Fruit fly (Drosophila melanogaster) whole organism, prepupa: ENCODE results near the gene spok.

Source experiments
- cyc ChIP-seq: fragments of 200-800 bp; sonication (Bioruptor generic); optimal IDR thresholded peaks from 3 replicates; lab custom pipeline; 2016; ENCODE audit warnings: missing biosample characterization, missing genetic modification characterization
- fd85E ChIP-seq: fragments of 200-800 bp; sonication (Bioruptor generic); optimal IDR thresholded peaks from 3 replicates; lab custom pipeline; 2016; ENCODE audit warnings: missing biosample characterization, missing genetic modification characterization
- spab ChIP-seq: fragments of 200-800 bp; sonication (Bioruptor generic); optimal IDR thresholded peaks from 2 replicates; lab custom pipeline; 2017; ENCODE audit warnings: missing biosample characterization, mild to moderate bottlenecking, missing genetic modification characterization, missing genetic modification reagents

DNA sequence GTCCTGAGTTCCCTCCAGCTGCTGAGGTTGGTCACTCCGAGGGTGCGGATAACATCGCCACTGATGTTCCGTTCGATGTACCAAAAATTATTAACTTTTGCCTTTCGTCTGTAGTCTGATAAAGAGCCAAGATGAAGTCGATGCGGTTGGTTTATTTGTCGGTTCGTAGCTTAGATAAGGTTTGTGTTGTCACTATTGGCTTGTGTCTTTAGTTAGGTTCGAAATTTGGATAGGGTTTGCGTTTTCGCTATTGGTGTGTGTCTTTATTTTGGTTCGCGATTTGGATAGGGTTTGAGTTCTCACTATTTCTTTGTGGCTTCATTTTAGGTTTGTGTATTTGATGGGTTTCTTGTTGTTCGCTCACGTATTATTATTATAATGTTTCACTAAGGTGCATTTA lies 51.5 kb downstream of the spok start:
- TF ChIP-seq spab (GFP tag; lab: Kevin White, UChicago): no peak
- no peak for TF ChIP-seq fd85E (GFP tag; lab: Kevin White, UChicago)
- no peak for TF ChIP-seq cyc (GFP tag; lab: Kevin White, UChicago)
